Fruit fly (Drosophila melanogaster): ENCODE measurements around the gene Uch-L5.

Uch-L5 gene

dm6 chr3L:9435315-9435714 lies 41.5 kb downstream of the Uch-L5 start, which contains the start of gene CG42526 (continued):
- peak; percentile 39 for TF ChIP-seq CG14710 (tag; optimal IDR thresholded peaks at IDR 0.05)
- TF ChIP-seq ERR (GFP tag; optimal IDR thresholded peaks at IDR 0.05) = no peak
- peak; percentile 82 for TF ChIP-seq Sry-δ (GFP tag; optimal IDR thresholded peaks at IDR 0.05)
- no peak for TF ChIP-seq chn (GFP tag; optimal IDR thresholded peaks at IDR 0.05)
- no peak for TF ChIP-seq ind (GFP tag; optimal IDR thresholded peaks at IDR 0.05)
- no peak for TF ChIP-seq sr (GFP tag; IDR thresholded peaks at IDR 0.05)
- TF ChIP-seq stwl (tag; optimal IDR thresholded peaks at IDR 0.05) = peak; percentile 75
- no peak for TF ChIP-seq CG6254 (GFP tag; optimal IDR thresholded peaks at IDR 0.05)
- no peak for TF ChIP-seq CG18619 (GFP tag; optimal IDR thresholded peaks at IDR 0.05)
- no peak for TF ChIP-seq Lpt (GFP tag; optimal IDR thresholded peaks at IDR 0.05)
- TF ChIP-seq Mad (GFP tag; optimal IDR thresholded peaks at IDR 0.05) = peak; percentile 17
- TF ChIP-seq Antp (GFP tag; optimal IDR thresholded peaks at IDR 0.05) = peak; percentile 50
- TF ChIP-seq CG9797 (GFP tag; optimal IDR thresholded peaks at IDR 0.05) = peak; percentile 18
- no peak for TF ChIP-seq CG10654 (GFP tag; optimal IDR thresholded peaks at IDR 0.05)
- peak; percentile 96 for TF ChIP-seq CG17186 (GFP tag; optimal IDR thresholded peaks at IDR 0.05)
- no peak for TF ChIP-seq usp (GFP tag; optimal IDR thresholded peaks at IDR 0.05)
- TF ChIP-seq pros (GFP tag; optimal IDR thresholded peaks at IDR 0.05) = no peak
- peak; percentile 54 for TF ChIP-seq Xbp1 (GFP tag; optimal IDR thresholded peaks at IDR 0.05)
- peak; percentile 45 for TF ChIP-seq her (GFP tag; optimal IDR thresholded peaks at IDR 0.05)
- TF ChIP-seq ranshi (GFP tag; IDR thresholded peaks at IDR 0.05) = no peak
- TF ChIP-seq CG31224 (GFP tag; IDR thresholded peaks at IDR 0.05) = no peak
- no peak for TF ChIP-seq BtbVII (GFP tag; optimal IDR thresholded peaks at IDR 0.05)
- TF ChIP-seq CG11456 (GFP tag; IDR thresholded peaks at IDR 0.05) = 0 out of 3 replicates have a peak, but pooled peaks have one; percentile 47
- no peak for TF ChIP-seq D (optimal IDR thresholded peaks at IDR 0.05)
- TF ChIP-seq D (GFP tag; optimal IDR thresholded peaks at IDR 0.05) = no peak
- TF ChIP-seq CG1647 (GFP tag; optimal IDR thresholded peaks at IDR 0.05) = peak; percentile 7
- peak; percentile 53; the same call in 1 of the 2 replicates for TF ChIP-seq bbx (GFP tag; IDR thresholded peaks at IDR 0.05; ENCODE audit: partially characterized antibody)
- TF ChIP-seq pum (GFP tag; optimal IDR thresholded peaks at IDR 0.05) = no peak
- no peak for TF ChIP-seq Nf-YA (GFP tag; IDR thresholded peaks at IDR 0.05)
- no peak for TF ChIP-seq lov (optimal IDR thresholded peaks at IDR 0.05)
- no peak for TF ChIP-seq lov (GFP tag; IDR thresholded peaks at IDR 0.05)
- TF ChIP-seq danr (GFP tag; IDR thresholded peaks at IDR 0.05) = no peak
- no peak for TF ChIP-seq CG1529 (GFP tag; optimal IDR thresholded peaks at IDR 0.05)
- TF ChIP-seq ssp (GFP tag; IDR thresholded peaks at IDR 0.05) = no peak
- TF ChIP-seq CG8478 (optimal IDR thresholded peaks at IDR 0.05) = no peak
- TF ChIP-seq tna (GFP tag; IDR thresholded peaks at IDR 0.05; ENCODE audit: partially characterized antibody) = no peak
- TF ChIP-seq zfh1 (GFP tag; IDR thresholded peaks at IDR 0.05) = 0 out of 3 replicates have a peak, but pooled peaks have one; percentile 16
- no peak for TF ChIP-seq Ada2b (GFP tag; IDR thresholded peaks at IDR 0.05)
- no peak for TF ChIP-seq CG7839 (tag; optimal IDR thresholded peaks at IDR 0.05)
- peak; percentile 45; the same call in 1 of the 2 replicates for TF ChIP-seq inv (GFP tag; IDR thresholded peaks at IDR 0.05; ENCODE audit: partially characterized antibody)
- TF ChIP-seq pb (GFP tag; optimal IDR thresholded peaks at IDR 0.05) = peak; percentile 5
- TF ChIP-seq slou (GFP tag; optimal IDR thresholded peaks at IDR 0.05) = peak; percentile 6
- no peak for TF ChIP-seq CG9609 (GFP tag; optimal IDR thresholded peaks at IDR 0.05)
- peak; percentile 6 for TF ChIP-seq fu2 (GFP tag; optimal IDR thresholded peaks at IDR 0.05)
- TF ChIP-seq CG10979 (tag; optimal IDR thresholded peaks at IDR 0.05) = no peak
- TF ChIP-seq sug (tag; optimal IDR thresholded peaks at IDR 0.05) = no peak
- TF ChIP-seq chm (GFP tag; IDR thresholded peaks at IDR 0.05) = no peak
- no peak for TF ChIP-seq Blimp-1 (GFP tag; optimal IDR thresholded peaks at IDR 0.05)
- TF ChIP-seq sens (GFP tag) = peak; percentile 80
- TF ChIP-seq CG2120 (GFP tag; optimal IDR thresholded peaks at IDR 0.05) = peak; percentile 80
- TF ChIP-seq CG10431 (GFP tag; optimal IDR thresholded peaks at IDR 0.05) = no peak
- TF ChIP-seq tgo (GFP tag; IDR thresholded peaks at IDR 0.05) = no peak
- TF ChIP-seq lola (GFP tag; optimal IDR thresholded peaks at IDR 0.05) = no peak
- no peak for TF ChIP-seq yki (optimal IDR thresholded peaks at IDR 0.05)
